Worm (Caenorhabditis elegans) whole organism, dauer: Measurements from ENCODE around the gene F02C12.1.
"Not testable (repeated sequence)": the region's sequence is repeated elsewhere in the genome, so short reads cannot be mapped to it uniquely, and the experiment has no call there.

Experiments
- unc-62 ChIP-seq: sonication (generic microtip); optimal IDR thresholded peaks from 2 replicates; lab custom pipeline; 2017; ENCODE audit warnings: missing biosample characterization, missing genetic modification reagents, missing genetic modification characterization

The F02C12.1 gene

ce11 chrX:13384743-13385142 lies 17.1 kb upstream of the F02C12.1 start:
- no peak for TF ChIP-seq unc-62

ce11 chrX:13387497-13387953 lies 14.4 kb upstream of the F02C12.1 start, which contains the start of gene C49F8.3:
C49F8.3 (minus strand) TSS chrX:13387547.
- no peak for TF ChIP-seq unc-62

ce11 chrX:13388829-13389228 lies 13.1 kb upstream of the F02C12.1 start:
- TF ChIP-seq unc-62 = no peak

ce11 chrX:13394971-13395370 lies 6.9 kb upstream of the F02C12.1 start, which contains the start of gene irld-2:
irld-2 (minus strand) TSS chrX:13395071.
- TF ChIP-seq unc-62 = no peak

- TF ChIP-seq unc-62 = no peak
Observed at ce11 chrX:13396550-13397023, 5.3 kb upstream of the F02C12.1 start, which contains the start of gene F02C12.3. F02C12.3 (plus strand) TSS chrX:13396973.

ce11 chrX:13399221-13399620 lies 2.7 kb upstream of the F02C12.1 start, which contains the start of gene F02C12.2:
F02C12.2 (minus strand) TSS chrX:13399321.
- TF ChIP-seq unc-62 = no peak

- TF ChIP-seq unc-62 = no peak
Observed at ce11 chrX:13401311-13401710, 572 bp upstream of the F02C12.1 start.

- TF ChIP-seq unc-62 = no peak
Observed at ce11 chrX:13409543-13409942, 7.7 kb downstream of the F02C12.1 start, which contains the start of the genes cyp-13B1 and C29F7.1. cyp-13B1 (minus strand) TSS chrX:13409643. C29F7.1 (plus strand) TSS chrX:13409936.

ce11 chrX:13411306-13411705 lies 9.4 kb downstream of the F02C12.1 start:
- no peak for TF ChIP-seq unc-62

ce11 chrX:13412307-13412706 lies 10.4 kb downstream of the F02C12.1 start:
- TF ChIP-seq unc-62 = no peak

- no peak for TF ChIP-seq unc-62
Observed at ce11 chrX:13414974-13415373, 13.1 kb downstream of the F02C12.1 start.

- no peak for TF ChIP-seq unc-62
Observed at ce11 chrX:13415722-13416121, 13.8 kb downstream of the F02C12.1 start, which contains the start of gene C29F7.2. C29F7.2 (plus strand) TSS chrX:13416078.

- no peak for TF ChIP-seq unc-62
Observed at ce11 chrX:13417479-13417878, 15.6 kb downstream of the F02C12.1 start.

- TF ChIP-seq unc-62 = no peak
Observed at ce11 chrX:13419884-13420339, 18.0 kb downstream of the F02C12.1 start, which contains the start of gene C29F7.3. C29F7.3 (minus strand) TSS chrX:13419934.

- no peak for TF ChIP-seq unc-62
Observed at ce11 chrX:13421068-13421467, 19.2 kb downstream of the F02C12.1 start.

- TF ChIP-seq unc-62 = no peak
Observed at ce11 chrX:13423340-13423739, 21.5 kb downstream of the F02C12.1 start, which contains the start of gene fkh-3. fkh-3 (minus strand) TSS chrX:13423440.

ce11 chrX:13428755-13429154 lies 26.9 kb downstream of the F02C12.1 start, which contains the start of gene fkh-4:
fkh-4 (minus strand) TSS chrX:13428855.
- TF ChIP-seq unc-62 = not testable (repeated sequence)

- not testable (repeated sequence) for TF ChIP-seq unc-62
Observed at ce11 chrX:13431388-13431787, 29.5 kb downstream of the F02C12.1 start, which contains the start of gene C29F7.10. C29F7.10 (minus strand) TSS chrX:13431488.
